Fruit fly (Drosophila melanogaster): ENCODE measurements around the gene RfC38.

DNA sequence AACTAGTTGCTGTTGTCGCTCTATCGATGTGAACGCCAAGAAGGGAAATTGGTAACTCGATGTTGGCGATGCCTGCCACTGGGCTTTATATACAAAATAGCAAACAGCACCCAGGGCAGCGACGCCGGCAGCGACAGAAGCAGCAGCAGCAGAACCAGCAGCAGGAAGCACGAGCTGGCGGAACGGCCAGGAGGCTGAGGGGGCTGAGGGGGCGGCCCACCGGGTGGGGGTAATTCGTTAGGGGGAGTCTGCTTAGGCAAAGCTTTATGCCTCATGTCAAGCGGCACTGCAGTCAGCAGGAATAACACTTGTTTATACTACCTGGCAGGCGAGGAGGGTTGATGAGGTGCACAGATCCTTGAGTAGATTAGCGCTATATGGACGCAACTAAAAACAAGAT, 49.1 kb downstream of the RfC38 start, which contains the start of gene AstC:
- no peak for TF ChIP-seq CTCF (optimal IDR thresholded peaks at IDR 0.05)
- no peak for TF ChIP-seq CG8478 (optimal IDR thresholded peaks at IDR 0.05)

All from S2 (cell line).